Worm (Caenorhabditis elegans) whole organism, L4 larva: ENCODE results near the gene srh-229.

Experiments
- ama-1 ChIP-seq: fragments of 150-350 bp; optimal IDR thresholded peaks from 2 replicates; lab custom pipeline; 2014; ENCODE audit warnings: inconsistent platforms, mixed read lengths
- zip-11 ChIP-seq: fragments of 200-800 bp; sonication (Bioruptor generic); IDR thresholded peaks from 2 replicates; pipeline ENCODE4 v1.3.6; 2022; ENCODE audit warnings: missing genetic modification characterization, missing compliant biosample characterization

ce11 chrV:7508566-7509044, 4.4 kb upstream of the srh-229 start, which contains the start of the genes str-31 and nhr-172:
- no peak for TF ChIP-seq ama-1 (lab: Kevin White, UChicago)
- no peak for TF ChIP-seq zip-11 (GFP tag; lab: Robert Waterston, UW)
